Fruit fly (Drosophila melanogaster): ENCODE measurements around the gene fbl.

DNA sequence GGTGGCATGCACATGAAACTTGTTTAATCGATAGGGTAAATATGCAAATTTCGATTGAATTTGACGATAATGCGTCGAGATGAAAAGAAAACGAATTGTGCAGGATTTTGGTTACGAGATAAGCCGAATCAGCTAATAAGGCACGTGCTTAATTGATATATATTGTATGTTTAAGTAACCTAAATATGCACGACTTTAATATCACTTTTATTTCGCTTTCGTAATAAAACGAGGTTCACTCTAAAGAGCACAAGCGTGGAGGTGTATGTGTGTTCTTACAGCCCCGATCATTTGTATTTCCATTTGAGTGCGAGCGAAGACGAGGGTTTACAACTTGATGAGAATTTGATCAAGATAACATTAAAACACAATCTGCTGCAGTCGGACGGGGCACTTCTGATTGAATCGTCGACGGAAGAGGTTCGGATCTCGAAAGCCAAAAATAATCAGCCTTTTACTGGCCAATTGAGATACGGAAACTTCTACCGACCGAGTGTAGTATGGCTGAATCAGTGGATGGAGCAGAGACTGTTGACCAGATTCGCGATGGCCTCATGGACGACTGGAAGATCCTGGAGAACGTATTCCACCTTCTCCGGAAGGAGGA is 30.4 kb upstream of the fbl start:
- TF ChIP-seq psq (optimal IDR thresholded peaks at IDR 0.05): no peak
- TF ChIP-seq Sin3A (optimal IDR thresholded peaks at IDR 0.05): no peak
- no peak for TF ChIP-seq ttk (optimal IDR thresholded peaks at IDR 0.05)

All from Kc167 (cell line).